Worm (Caenorhabditis elegans) whole organism, L4 larva: ENCODE data around the gene rab-7.

Experiments used
- F10B5.3 ChIP-seq: sonication (generic microtip); optimal IDR thresholded peaks from 2 replicates; lab custom pipeline; 2016; ENCODE audit warnings: mild to moderate bottlenecking, missing genetic modification characterization, missing compliant biosample characterization
- F26F4.8 ChIP-seq: fragments of 200-800 bp; sonication (Bioruptor generic); conservative IDR thresholded peaks from 2 replicates; pipeline ENCODE4 v1.3.6; 2022; ENCODE audit warnings: missing genetic modification characterization, missing compliant biosample characterization
- F49E8.2 ChIP-seq: sonication (generic microtip); optimal IDR thresholded peaks from 2 replicates; lab custom pipeline; 2016; ENCODE audit warnings: missing compliant biosample characterization, mild to moderate bottlenecking, missing genetic modification characterization, borderline replicate concordance
- Y48G9A.11 ChIP-seq: fragments of 200-800 bp; sonication (Bioruptor generic); IDR thresholded peaks from 2 replicates; pipeline ENCODE4 v1.3.6; 2022; ENCODE audit warnings: missing genetic modification reagents, missing genetic modification characterization, missing compliant biosample characterization
- Y5F2A.4 ChIP-seq: fragments of 200-800 bp; sonication (Bioruptor generic); optimal IDR thresholded peaks from 2 replicates; lab custom pipeline; 2018; ENCODE audit warnings: mild to moderate bottlenecking, missing genetic modification characterization, missing compliant biosample characterization
- aha-1 ChIP-seq: fragments of 150-350 bp; peaks from one replicate; lab custom pipeline; 2014; ENCODE audit warnings: missing biosample characterization, missing genetic modification characterization
- aly-2 ChIP-seq: sonication (generic microtip); optimal IDR thresholded peaks from 2 replicates; lab custom pipeline; 2018; ENCODE audit warnings: missing biosample characterization, missing genetic modification characterization
- ama-1 ChIP-seq: fragments of 150-350 bp; optimal IDR thresholded peaks from 2 replicates; lab custom pipeline; 2014; ENCODE audit warnings: inconsistent platforms, mixed read lengths
- ceh-20 ChIP-seq: fragments of 200-800 bp; sonication (Bioruptor generic); IDR thresholded peaks from 2 replicates; pipeline ENCODE4 v1.3.6; 2022; ENCODE audit warnings: missing genetic modification reagents, missing genetic modification characterization, missing compliant biosample characterization
- ceh-62 ChIP-seq: sonication (generic microtip); optimal IDR thresholded peaks from 2 replicates; lab custom pipeline; 2017; ENCODE audit warnings: missing biosample characterization, missing genetic modification characterization
- ces-1 ChIP-seq: fragments of 150-350 bp; sonication (generic microtip); optimal IDR thresholded peaks from 4 replicates; lab custom pipeline; 2014; ENCODE audit warnings: missing biosample characterization, missing genetic modification reagents, missing genetic modification characterization
- ctbp-1 ChIP-seq: fragments of 200-800 bp; sonication (Bioruptor generic); IDR thresholded peaks from 2 replicates; pipeline ENCODE4 v1.3.6; 2022; ENCODE audit warnings: missing genetic modification reagents, missing genetic modification characterization, missing compliant biosample characterization
- daf-16 ChIP-seq, 3 experiments: sonication (generic microtip); optimal IDR thresholded peaks; 2 replicates each; lab custom pipeline; 2016 to 2017; ENCODE audit warnings: missing genetic modification characterization in 3 of 3, missing genetic modification reagents in 3 of 3, mild to moderate bottlenecking in 2 of 3, missing compliant biosample characterization in 2 of 3, missing biosample characterization in 1 of 3, moderate library complexity in 1 of 3
- dmd-8 ChIP-seq: fragments of 200-800 bp; sonication (Bioruptor generic); IDR thresholded peaks from 2 replicates; pipeline ENCODE4 v1.3.6; 2022; ENCODE audit warnings: missing genetic modification characterization, missing compliant biosample characterization
- duxl-1 ChIP-seq: sonication (generic microtip); optimal IDR thresholded peaks from 2 replicates; lab custom pipeline; 2016; ENCODE audit warnings: mild to moderate bottlenecking, missing genetic modification characterization, moderate library complexity, missing compliant biosample characterization; ENCODE audit not compliant: poor library complexity
- dve-1 ChIP-seq: sonication (generic microtip); optimal IDR thresholded peaks from 2 replicates; lab custom pipeline; 2017; ENCODE audit warnings: antibody characterized with exemption, mild to moderate bottlenecking, missing genetic modification characterization, missing compliant biosample characterization; ENCODE audit not compliant: insufficient read depth
- gei-8 ChIP-seq: fragments of 200-800 bp; sonication (Bioruptor generic); optimal IDR thresholded peaks from 2 replicates; lab custom pipeline; 2018; ENCODE audit warnings: mild to moderate bottlenecking, missing genetic modification characterization, missing compliant biosample characterization
- lin-1 ChIP-seq: fragments of 200-800 bp; sonication (Bioruptor generic); IDR thresholded peaks from 2 replicates; pipeline ENCODE4 v1.3.6; 2022; ENCODE audit warnings: missing genetic modification reagents, missing genetic modification characterization, missing compliant biosample characterization
- lin-29 ChIP-seq: fragments of 200-800 bp; sonication (Bioruptor generic); IDR thresholded peaks from 2 replicates; pipeline ENCODE4 v1.3.6; 2022; ENCODE audit warnings: missing genetic modification reagents, missing genetic modification characterization, missing compliant biosample characterization
- lin-38 ChIP-seq: fragments of 200-800 bp; sonication (Bioruptor generic); IDR thresholded peaks from 2 replicates; pipeline ENCODE4 v1.3.6; 2022; ENCODE audit warnings: missing genetic modification reagents, missing genetic modification characterization, missing compliant biosample characterization
- lsy-2 ChIP-seq, 2 experiments: fragments of 150-350 bp in 1 of 2; sonication (generic microtip) in 1 of 2; optimal IDR thresholded peaks; 2 replicates each; lab custom pipeline; 2014 to 2017; ENCODE audit warnings: missing biosample characterization in 2 of 2, missing genetic modification characterization in 2 of 2
- madf-5 ChIP-seq, 2 experiments: fragments of 200-800 bp; sonication (Bioruptor generic); IDR thresholded peaks; 2 replicates each; pipeline ENCODE4 v1.3.6; 2022; ENCODE audit warnings: missing compliant biosample characterization in 2 of 2, missing genetic modification characterization in 2 of 2
- madf-9 ChIP-seq: fragments of 200-800 bp; sonication (Bioruptor generic); conservative IDR thresholded peaks from 2 replicates; pipeline ENCODE4 v1.3.6; 2022; ENCODE audit warnings: missing genetic modification reagents, missing genetic modification characterization, missing compliant biosample characterization
- mdl-1 ChIP-seq, 2 experiments: fragments of 150-350 bp in 1 of 2; sonication (generic microtip) in 1 of 2; optimal IDR thresholded peaks; 2 replicates each; lab custom pipeline; 2014 to 2017; ENCODE audit warnings: missing biosample characterization in 2 of 2, missing genetic modification characterization in 2 of 2
- mdt-29 ChIP-seq: fragments of 200-800 bp; sonication (Bioruptor generic); IDR thresholded peaks from 2 replicates; pipeline ENCODE4 v1.3.6; 2022; ENCODE audit warnings: missing genetic modification reagents, missing genetic modification characterization, missing compliant biosample characterization
- mes-2 ChIP-seq: sonication (generic microtip); optimal IDR thresholded peaks from 2 replicates; lab custom pipeline; 2016; ENCODE audit warnings: missing genotype, mild to moderate bottlenecking, missing genetic modification characterization, missing compliant biosample characterization; ENCODE audit not compliant: poor library complexity, severe bottlenecking
- mxl-2 ChIP-seq: fragments of 200-800 bp; sonication (Bioruptor generic); conservative IDR thresholded peaks from 2 replicates; pipeline ENCODE4 v1.3.6; 2022; ENCODE audit warnings: missing genetic modification reagents, missing genetic modification characterization, missing compliant biosample characterization
- mxl-3 ChIP-seq: fragments of 200-800 bp; sonication (Bioruptor generic); optimal IDR thresholded peaks from 2 replicates; lab custom pipeline; 2018; ENCODE audit warnings: mild to moderate bottlenecking, missing genetic modification characterization, missing compliant biosample characterization
- nhr-10 ChIP-seq: fragments of 150-350 bp; optimal IDR thresholded peaks from 2 replicates; lab custom pipeline; 2014; ENCODE audit warnings: missing biosample characterization, missing genetic modification characterization
- nhr-237 ChIP-seq: sonication (generic microtip); optimal IDR thresholded peaks from 2 replicates; lab custom pipeline; 2017; ENCODE audit warnings: missing biosample characterization, missing genetic modification characterization
- pha-4 ChIP-seq, 2 experiments: fragments of 150-350 bp in 1 of 2; fragments of 200-800 bp in 1 of 2; sonication (Bioruptor generic) in 1 of 2; IDR thresholded peaks in 1 of 2; optimal IDR thresholded peaks in 1 of 2; 2 replicates each; pipeline versions ENCODE4 v1.3.6 to Lab custom; 2014 to 2022; ENCODE audit warnings: missing genetic modification characterization in 2 of 2, missing genetic modification reagents in 2 of 2, missing biosample characterization in 1 of 2, missing compliant biosample characterization in 1 of 2
- saeg-2 ChIP-seq: fragments of 200-800 bp; sonication (Bioruptor generic); IDR thresholded peaks from 2 replicates; pipeline ENCODE4 v1.3.6; 2022; ENCODE audit warnings: missing genetic modification reagents, missing genetic modification characterization, missing compliant biosample characterization
- snpc-1.2 ChIP-seq: fragments of 200-800 bp; sonication (Bioruptor generic); IDR thresholded peaks from 2 replicates; pipeline ENCODE4 v1.3.6; 2022; ENCODE audit warnings: missing genetic modification reagents, missing genetic modification characterization, missing compliant biosample characterization
- snpc-4 ChIP-seq: fragments of 150-350 bp; optimal IDR thresholded peaks from 2 replicates; lab custom pipeline; 2014; ENCODE audit warnings: missing biosample characterization, missing genetic modification characterization
- tag-97 ChIP-seq: fragments of 200-800 bp; sonication (Bioruptor generic); IDR thresholded peaks from 2 replicates; pipeline ENCODE4 v1.3.6; 2022; ENCODE audit warnings: missing genetic modification characterization, missing compliant biosample characterization
- tra-1 ChIP-seq: fragments of 200-800 bp; sonication (Bioruptor generic); IDR thresholded peaks from 2 replicates; pipeline ENCODE4 v1.3.6; 2022; ENCODE audit warnings: missing genetic modification reagents, missing genetic modification characterization, missing compliant biosample characterization
- unc-130 ChIP-seq: sonication (generic microtip); optimal IDR thresholded peaks from 2 replicates; lab custom pipeline; 2016; ENCODE audit warnings: missing genetic modification reagents, missing genetic modification characterization, missing compliant biosample characterization
- unc-62 ChIP-seq, 3 experiments: fragments of 150-350 bp in 1 of 3; sonication (generic microtip); optimal IDR thresholded peaks in 2 of 3; peaks in 1 of 3; 1 replicate in 1 of 3; 2 replicates in 2 of 3; lab custom pipeline; 2014 to 2017; ENCODE audit warnings: missing biosample characterization in 3 of 3, missing genetic modification characterization in 3 of 3, missing genetic modification reagents in 3 of 3, missing genotype in 1 of 3
- zfp-3 ChIP-seq: fragments of 200-800 bp; sonication (Bioruptor generic); conservative IDR thresholded peaks from 2 replicates; pipeline ENCODE4 v1.3.6; 2022; ENCODE audit warnings: missing genetic modification reagents, missing genetic modification characterization, missing compliant biosample characterization
- zip-2 ChIP-seq: fragments of 150-350 bp; optimal IDR thresholded peaks from 2 replicates; lab custom pipeline; 2014; ENCODE audit warnings: missing biosample characterization, missing genetic modification characterization

rab-7 gene

DNA sequence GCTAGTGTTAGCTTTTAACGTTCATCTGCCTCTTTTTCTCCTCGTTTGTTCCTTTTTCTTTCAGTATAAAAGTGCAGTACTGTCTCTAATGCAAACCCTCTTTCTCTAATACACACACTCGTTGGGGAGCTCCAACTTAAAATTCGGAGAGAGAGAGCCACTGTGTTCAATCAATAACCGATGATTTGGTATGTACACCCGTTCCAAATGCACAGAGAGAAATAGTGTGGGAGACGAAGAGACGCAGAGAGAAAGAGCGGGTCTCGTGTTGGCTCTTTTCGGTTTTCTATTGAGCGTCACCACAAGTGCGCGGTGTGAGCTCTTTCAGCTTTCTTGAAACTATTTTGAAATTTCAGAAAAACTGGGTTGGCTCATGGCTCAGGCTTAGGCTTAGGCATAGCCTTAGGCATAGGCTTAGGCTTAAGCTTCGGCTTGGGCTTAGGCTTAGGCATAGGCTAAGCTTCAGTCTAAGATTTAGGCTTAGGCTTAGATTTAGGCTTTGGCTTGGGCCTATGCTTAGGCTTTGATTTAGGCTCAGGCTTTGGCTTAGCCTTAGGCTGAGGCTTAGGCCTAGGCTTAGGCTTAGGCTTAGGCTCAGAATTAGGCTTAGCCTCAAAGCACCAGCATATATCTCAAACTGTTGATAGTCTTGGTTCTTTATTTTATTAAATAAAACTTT, 43.0 kb downstream of the rab-7 start:
- TF ChIP-seq madf-9 (0 out of 2 replicates have a peak, but pooled peaks have one; percentile 17), nhr-10 (tag; lab: Kevin White, UChicago) (no peak)

DNA sequence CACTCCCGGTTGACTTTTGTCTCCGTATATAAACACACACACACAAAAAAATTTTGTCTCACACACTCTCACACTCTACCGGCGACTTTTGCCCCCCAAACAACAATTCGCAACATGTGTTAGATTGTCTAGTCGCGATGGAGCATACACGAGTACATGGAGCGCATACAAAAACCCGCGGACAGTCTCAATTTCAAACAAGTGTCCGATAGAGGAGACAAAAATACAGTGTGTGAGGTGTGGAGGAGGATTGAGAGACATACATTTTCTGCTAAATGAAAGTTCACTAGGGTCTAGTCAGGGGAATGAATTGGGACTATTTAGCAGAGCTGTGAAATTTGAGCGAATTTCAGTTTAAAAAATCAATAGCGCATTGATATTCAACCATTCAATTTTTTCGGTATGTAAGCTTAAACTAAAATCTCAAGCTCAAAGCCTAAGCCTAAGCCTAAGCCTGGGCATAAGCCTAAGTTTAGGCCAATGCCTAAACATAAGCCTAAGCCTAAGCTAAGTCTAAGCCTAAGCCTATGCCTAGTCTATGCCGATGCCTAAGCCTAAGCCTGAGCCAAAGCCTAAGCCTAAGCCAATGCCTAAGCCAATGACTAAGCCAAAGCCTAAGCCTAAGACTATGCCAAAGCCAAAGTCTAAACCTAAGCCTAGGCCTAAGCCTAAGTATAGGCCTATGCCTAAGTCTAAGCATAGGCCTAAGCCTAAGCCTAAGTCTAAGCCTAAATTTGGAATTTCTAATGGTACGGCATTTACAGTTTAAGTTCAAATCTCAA, 43.8 kb downstream of the rab-7 start:
- TF ChIP-seq F49E8.2 (tag; lab: Kevin White, UChicago) = no peak
- no peak for TF ChIP-seq unc-62 (GFP tag; optimal IDR thresholded peaks at IDR 0.05 in 1 of 2; lab: Kevin White, UChicago)
- no peak for TF ChIP-seq unc-62 (tag; optimal IDR thresholded peaks at IDR 0.05; lab: Kevin White, UChicago)
- peak; percentile 93 for TF ChIP-seq aha-1
- TF ChIP-seq snpc-4 (tag; lab: Kevin White, UChicago) = no peak
- TF ChIP-seq, all 104 proteins: peak for 1

DNA sequence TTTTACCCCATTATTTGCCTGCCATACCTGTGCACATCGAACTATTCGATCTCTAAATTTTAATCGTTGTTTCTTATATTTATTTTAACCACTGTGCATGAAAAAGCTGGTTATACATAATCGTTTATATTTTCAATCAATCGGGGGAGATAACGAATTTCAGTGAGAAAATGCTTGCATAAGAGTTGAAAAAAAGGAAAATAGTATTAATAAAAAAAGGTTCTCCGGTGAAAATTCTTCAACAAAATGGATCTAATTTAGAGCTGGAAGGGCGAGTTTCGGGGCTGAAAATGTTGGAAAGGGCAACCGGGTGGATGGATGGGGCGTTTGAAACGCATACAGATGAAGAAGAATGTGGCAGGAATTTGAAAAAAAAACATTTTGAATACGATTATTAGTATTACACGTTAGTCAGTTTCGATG, 49.2 kb downstream of the rab-7 start:
- TF ChIP-seq duxl-1 (tag; lab: Kevin White, UChicago) (no peak), mdl-1 (tag; optimal IDR thresholded peaks at IDR 0.05; lab: Kevin White, UChicago) (no peak), mdt-29 (0 out of 2 replicates have a peak, but pooled peaks have one; percentile 11), ctbp-1 (GFP tag; lab: Robert Waterston, UW) (0 out of 2 replicates have a peak, but pooled peaks have one; percentile 27), snpc-4 (tag; lab: Kevin White, UChicago) (no peak), snpc-1.2 (GFP tag; lab: Robert Waterston, UW) (peak; percentile 68; the same call in 1 of the 2 replicates), daf-16 (GFP tag; optimal IDR thresholded peaks at IDR 0.05; lab: Kevin White, UChicago) (peak in 1 of 2 experiments; percentile 14), daf-16 (tag; optimal IDR thresholded peaks at IDR 0.05; lab: Kevin White, UChicago) (no peak), mxl-3 (GFP tag; lab: Kevin White, UChicago) (no peak), lin-1 (GFP tag; lab: Robert Waterston, UW) (peak; percentile 80), tag-97 (GFP tag; lab: Robert Waterston, UW) (no peak), madf-5 (GFP tag; IDR thresholded peaks at IDR 0.05; lab: Robert Waterston, UW) (peak in 1 of 2 experiments; percentile 22; a peak in 1 of 4 replicates), unc-130 (GFP tag; lab: Kevin White, UChicago) (peak; percentile 38), mxl-2 (no peak), lin-29 (GFP tag; lab: Robert Waterston, UW) (0 out of 2 replicates have a peak, but pooled peaks have one; percentile 30), dmd-8 (GFP tag; lab: Robert Waterston, UW) (0 out of 2 replicates have a peak, but pooled peaks have one; percentile 56), unc-62 (GFP tag; optimal IDR thresholded peaks at IDR 0.05 in 1 of 2; lab: Kevin White, UChicago) (peak in 1 of 2 experiments; percentile 71), unc-62 (tag; optimal IDR thresholded peaks at IDR 0.05; lab: Kevin White, UChicago) (no peak), F10B5.3 (tag; lab: Kevin White, UChicago) (no peak), F49E8.2 (tag; lab: Kevin White, UChicago) (peak; percentile 87), nhr-237 (tag; lab: Kevin White, UChicago) (no peak), pha-4 (GFP tag; IDR thresholded peaks at IDR 0.05; lab: Robert Waterston, UW) (peak; percentile 69; the same call in 1 of the 2 replicates), pha-4 (tag; optimal IDR thresholded peaks at IDR 0.05; lab: Kevin White, UChicago) (no peak), dve-1 (no peak), mes-2 (peak; percentile 34), Y5F2A.4 (GFP tag; lab: Kevin White, UChicago) (peak; percentile 53), Y48G9A.11 (peak; percentile 66), lsy-2 (tag; optimal IDR thresholded peaks at IDR 0.05; lab: Kevin White, UChicago) (no peak), lin-38 (GFP tag; lab: Robert Waterston, UW) (peak; percentile 75), saeg-2 (GFP tag; lab: Robert Waterston, UW) (0 out of 2 replicates have a peak, but pooled peaks have one; percentile 55), zip-2 (tag; lab: Kevin White, UChicago) (no peak), ama-1 (lab: Kevin White, UChicago) (peak; percentile 48), ceh-62 (tag; lab: Kevin White, UChicago) (no peak), ceh-20 (GFP tag; lab: Robert Waterston, UW) (no peak), zfp-3 (GFP tag; lab: Robert Waterston, UW) (0 out of 2 replicates have a peak, but pooled peaks have one; percentile 19), gei-8 (GFP tag; lab: Kevin White, UChicago) (no peak), F26F4.8 (GFP tag; lab: Robert Waterston, UW) (peak; percentile 72; the same call in 1 of the 2 replicates), tra-1 (GFP tag; lab: Robert Waterston, UW) (0 out of 2 replicates have a peak, but pooled peaks have one; percentile 23), ces-1 (no peak), aly-2 (tag; lab: Kevin White, UChicago) (peak; percentile 51)
